Worm (Caenorhabditis elegans) whole organism, L4/young adult: Measurements from ENCODE around the gene R151.10.

Experiments
- W03F9.2 ChIP-seq: fragments of 150-350 bp; optimal IDR thresholded peaks from 2 replicates; lab custom pipeline; 2014; ENCODE audit warnings: missing biosample characterization, missing genetic modification characterization
- dao-5 ChIP-seq: sonication (generic microtip); optimal IDR thresholded peaks from 2 replicates; lab custom pipeline; 2016; ENCODE audit warnings: missing genotype, missing genetic modification characterization, moderate library complexity, missing compliant biosample characterization
- him-1 ChIP-seq: sonication (generic microtip); optimal IDR thresholded peaks from 2 replicates; lab custom pipeline; 2016; ENCODE audit warnings: missing genotype, missing genetic modification reagents, missing genetic modification characterization, missing compliant biosample characterization

The R151.10 gene

ce11 chrIII:7210486-7210885, 20.3 kb downstream of the R151.10 start:
- TF ChIP-seq him-1 (tag; lab: Kevin White, UChicago): no peak
- no peak for TF ChIP-seq dao-5 (tag; lab: Kevin White, UChicago)
- TF ChIP-seq W03F9.2 (tag; lab: Kevin White, UChicago): no peak

- TF ChIP-seq W03F9.2 (tag; lab: Kevin White, UChicago) (no peak), dao-5 (tag; lab: Kevin White, UChicago) (no peak), him-1 (tag; lab: Kevin White, UChicago) (no peak)
Observed at ce11 chrIII:7209721-7210120, 21.0 kb downstream of the R151.10 start, which contains the start of gene R151.2. R151.2 (plus strand) TSS chrIII:7209967.

- TF ChIP-seq W03F9.2 (tag; lab: Kevin White, UChicago) (peak; percentile 93), dao-5 (tag; lab: Kevin White, UChicago) (no peak), him-1 (tag; lab: Kevin White, UChicago) (no peak)
Observed at ce11 chrIII:7207903-7208497, 22.7 kb downstream of the R151.10 start, which contains the start of gene rpl-6. rpl-6 (plus strand) TSS chrIII:7208447.

- no peak for TF ChIP-seq dao-5 (tag; lab: Kevin White, UChicago)
- no peak for TF ChIP-seq him-1 (tag; lab: Kevin White, UChicago)
- no peak for TF ChIP-seq W03F9.2 (tag; lab: Kevin White, UChicago)
Observed at ce11 chrIII:7203130-7203775, 27.5 kb downstream of the R151.10 start.

- no peak for TF ChIP-seq dao-5 (tag; lab: Kevin White, UChicago)
- TF ChIP-seq him-1 (tag; lab: Kevin White, UChicago): no peak
- no peak for TF ChIP-seq W03F9.2 (tag; lab: Kevin White, UChicago)
Observed at ce11 chrIII:7201378-7202256, 29.1 kb downstream of the R151.10 start, which contains the start of gene dpy-31. dpy-31 (plus strand) TSS chrIII:7202206.

ce11 chrIII:7199467-7199866, 31.3 kb downstream of the R151.10 start:
- TF ChIP-seq W03F9.2 (tag; lab: Kevin White, UChicago) (no peak), dao-5 (tag; lab: Kevin White, UChicago) (no peak), him-1 (tag; lab: Kevin White, UChicago) (no peak)

ce11 chrIII:7198838-7199237, 31.9 kb downstream of the R151.10 start, which contains the start of gene pfd-5:
pfd-5 (minus strand) TSS chrIII:7198884.
- TF ChIP-seq dao-5 (tag; lab: Kevin White, UChicago) (no peak), W03F9.2 (tag; lab: Kevin White, UChicago) (peak; percentile 56)

ce11 chrIII:7197973-7198372, 32.8 kb downstream of the R151.10 start, which contains the start of gene exos-9:
exos-9 (minus strand) TSS chrIII:7198073.
- TF ChIP-seq dao-5 (tag; lab: Kevin White, UChicago): no peak
- TF ChIP-seq W03F9.2 (tag; lab: Kevin White, UChicago): no peak

- TF ChIP-seq him-1 (tag; lab: Kevin White, UChicago) (no peak), dao-5 (tag; lab: Kevin White, UChicago) (no peak), W03F9.2 (tag; lab: Kevin White, UChicago) (no peak)
Observed at ce11 chrIII:7195325-7195724, 35.4 kb downstream of the R151.10 start, which contains the start of gene F37C12.18. F37C12.18 (minus strand) TSS chrIII:7195425.

ce11 chrIII:7192942-7193665, 37.6 kb downstream of the R151.10 start, which contains the start of gene mec-14:
mec-14 (minus strand) TSS chrIII:7192992.
- TF ChIP-seq W03F9.2 (tag; lab: Kevin White, UChicago) (no peak), him-1 (tag; lab: Kevin White, UChicago) (no peak), dao-5 (tag; lab: Kevin White, UChicago) (no peak)

ce11 chrIII:7189581-7190128, 41.1 kb downstream of the R151.10 start, which contains the start of gene rps-21:
rps-21 (minus strand) TSS chrIII:7189631.
- TF ChIP-seq him-1 (tag; lab: Kevin White, UChicago) (no peak), dao-5 (tag; lab: Kevin White, UChicago) (no peak), W03F9.2 (tag; lab: Kevin White, UChicago) (peak; percentile 67)
